Worm (Caenorhabditis elegans) whole organism, late embryonic: ENCODE data around the gene idpp-16.

Experiments
- F13H6.1 ChIP-seq: sonication (generic microtip); optimal IDR thresholded peaks from 2 replicates; lab custom pipeline; 2016; ENCODE audit warnings: missing genetic modification characterization, missing compliant biosample characterization
- T23F11.4 ChIP-seq: fragments of 200-800 bp; sonication (Bioruptor generic); optimal IDR thresholded peaks from 2 replicates; lab custom pipeline; 2018; ENCODE audit warnings: mild to moderate bottlenecking, missing genetic modification characterization, missing compliant biosample characterization
- ama-1 ChIP-seq: fragments of 150-350 bp; optimal IDR thresholded peaks from 2 replicates; lab custom pipeline; 2014
- ceh-18 ChIP-seq: sonication (generic microtip); optimal IDR thresholded peaks from 2 replicates; lab custom pipeline; 2016; ENCODE audit warnings: missing genetic modification characterization, missing compliant biosample characterization
- ceh-31 ChIP-seq: sonication (generic microtip); optimal IDR thresholded peaks from 2 replicates; lab custom pipeline; 2016; ENCODE audit warnings: missing genetic modification characterization, missing compliant biosample characterization
- fax-1 ChIP-seq: sonication (generic microtip); optimal IDR thresholded peaks from 2 replicates; lab custom pipeline; 2016; ENCODE audit warnings: missing genotype, missing genetic modification characterization, missing compliant biosample characterization
- hlh-6 ChIP-seq: sonication (generic microtip); optimal IDR thresholded peaks from 2 replicates; lab custom pipeline; 2016; ENCODE audit warnings: missing genotype, missing genetic modification characterization, missing compliant biosample characterization
- madf-2 ChIP-seq: sonication (generic microtip); optimal IDR thresholded peaks from 2 replicates; lab custom pipeline; 2017; ENCODE audit warnings: missing genetic modification characterization, missing compliant biosample characterization
- pat-9 ChIP-seq: fragments of 200-800 bp; sonication (Bioruptor generic); optimal IDR thresholded peaks from 2 replicates; lab custom pipeline; 2018; ENCODE audit warnings: mild to moderate bottlenecking, missing genetic modification characterization, moderate library complexity, missing compliant biosample characterization
- rnt-1 ChIP-seq: sonication (generic microtip); optimal IDR thresholded peaks from 2 replicates; lab custom pipeline; 2016; ENCODE audit warnings: missing genetic modification characterization, missing compliant biosample characterization
- tbx-2 ChIP-seq: sonication (generic microtip); optimal IDR thresholded peaks from 2 replicates; lab custom pipeline; 2016; ENCODE audit warnings: missing genetic modification characterization, missing compliant biosample characterization
- tbx-7 ChIP-seq: sonication (generic microtip); optimal IDR thresholded peaks from 2 replicates; lab custom pipeline; 2016; ENCODE audit warnings: missing genotype, missing genetic modification characterization, missing compliant biosample characterization

DNA sequence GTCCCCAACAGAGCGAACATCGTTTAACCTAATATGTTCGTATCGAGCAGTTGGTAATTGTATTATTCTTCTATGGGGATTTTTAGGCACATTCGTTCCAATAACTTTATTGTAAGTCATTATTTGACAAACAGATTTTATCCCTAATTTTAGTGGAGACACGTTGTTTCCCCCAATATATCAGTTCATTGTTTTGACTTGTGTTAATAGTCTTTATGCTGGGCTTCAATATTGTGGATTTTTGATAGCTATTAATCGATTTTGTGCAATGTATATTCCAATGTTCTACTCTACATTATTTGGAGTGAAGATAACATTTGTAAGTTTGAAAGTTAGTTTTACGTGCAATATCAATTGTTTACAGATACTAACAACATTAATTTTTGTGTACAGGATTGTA is 12.4 kb downstream of the idpp-16 start:
- TF ChIP-seq T23F11.4 (GFP tag; lab: Kevin White, UChicago) (no peak), tbx-7 (tag; lab: Kevin White, UChicago) (no peak), pat-9 (tag; lab: Kevin White, UChicago) (no peak), ceh-31 (tag; lab: Kevin White, UChicago) (no peak), rnt-1 (tag; lab: Kevin White, UChicago) (no peak), ceh-18 (no peak), hlh-6 (no peak), madf-2 (tag; lab: Kevin White, UChicago) (no peak), fax-1 (tag; lab: Kevin White, UChicago) (no peak), F13H6.1 (tag; lab: Kevin White, UChicago) (no peak), ama-1 (no peak), tbx-2 (tag; lab: Kevin White, UChicago) (no peak)
